Worm (Caenorhabditis elegans): Measurements from ENCODE around the gene nol-56.

Gene nol-56

DNA sequence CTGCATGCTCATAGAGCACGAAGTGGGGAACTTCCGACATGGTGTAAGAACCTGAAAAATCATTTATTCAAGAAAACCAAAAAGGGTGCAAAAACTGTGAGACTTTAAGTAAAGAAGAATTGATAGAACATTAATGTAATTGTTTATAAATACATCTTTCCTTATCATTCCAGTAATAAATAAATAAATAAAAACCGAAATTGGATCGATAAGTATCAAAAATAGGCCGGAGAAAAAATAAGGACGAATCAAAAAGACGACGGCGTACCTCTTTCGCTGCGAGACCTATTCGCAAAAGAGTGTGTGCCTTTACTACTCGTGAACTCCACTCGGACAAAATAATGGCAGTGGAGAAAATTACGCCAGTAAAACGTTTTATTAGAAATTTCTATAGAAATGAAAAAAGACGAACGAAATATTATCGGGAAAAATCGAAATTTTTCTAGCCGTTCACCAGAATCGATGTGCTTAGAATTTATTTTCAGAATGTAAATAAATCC lies at the start of gene nol-56 (continued):
- TF ChIP-seq lin-15B (tag; optimal IDR thresholded peaks at IDR 0.05) (peak; percentile 81), sptf-1 (tag; optimal IDR thresholded peaks at IDR 0.05) (no peak), lin-13 (GFP tag; optimal IDR thresholded peaks at IDR 0.05) (peak; percentile 81), ets-5 (GFP tag; IDR thresholded peaks at IDR 0.05) (no peak), pag-3 (tag; optimal IDR thresholded peaks at IDR 0.05; ENCODE audit: borderline replicate concordance, insufficient read depth) (no peak), F16B12.6 (tag; optimal IDR thresholded peaks at IDR 0.05) (peak; percentile 47), lir-3 (tag; optimal IDR thresholded peaks at IDR 0.05; ENCODE audit: poor library complexity) (peak; percentile 88), ceh-63 (GFP tag; optimal IDR thresholded peaks at IDR 0.05) (no peak), grh-1 (GFP tag; IDR thresholded peaks at IDR 0.05) (peak; percentile 70), nhr-84 (tag; optimal IDR thresholded peaks at IDR 0.05) (no peak), tlp-1 (tag; optimal IDR thresholded peaks at IDR 0.05) (no peak), efl-3 (GFP tag; optimal IDR thresholded peaks at IDR 0.05) (peak; percentile 43), irx-1 (tag; optimal IDR thresholded peaks at IDR 0.05) (peak; percentile 78), tbx-2 (tag; optimal IDR thresholded peaks at IDR 0.05) (peak; percentile 89), unc-130 (tag; optimal IDR thresholded peaks at IDR 0.05) (peak; percentile 85), elt-2 (tag; optimal IDR thresholded peaks at IDR 0.05) (peak; percentile 58), C34B4.2 (tag; optimal IDR thresholded peaks at IDR 0.05) (no peak), lin-39 (tag; optimal IDR thresholded peaks at IDR 0.05) (peak; percentile 51), nhr-85 (tag) (peak; percentile 87), C16A3.4 (tag; optimal IDR thresholded peaks at IDR 0.05) (peak; percentile 87), aha-1 (tag; optimal IDR thresholded peaks at IDR 0.05) (no peak), hlh-4 (tag; optimal IDR thresholded peaks at IDR 0.05) (no peak), vab-15 (tag; optimal IDR thresholded peaks at IDR 0.05) (no peak), unc-30 (tag; optimal IDR thresholded peaks at IDR 0.05) (no peak), xbp-1 (tag; optimal IDR thresholded peaks at IDR 0.05) (peak; percentile 92), dsc-1 (tag; optimal IDR thresholded peaks at IDR 0.05) (peak; percentile 88), mep-1 (tag; optimal IDR thresholded peaks at IDR 0.05) (peak; percentile 97), ces-1 (GFP tag; optimal IDR thresholded peaks at IDR 0.05) (no peak), C04F5.9 (tag; optimal IDR thresholded peaks at IDR 0.05) (peak; percentile 74), pqm-1 (tag; optimal IDR thresholded peaks at IDR 0.05) (no peak), elt-3 (tag; optimal IDR thresholded peaks at IDR 0.05) (peak in 2 of 6 experiments; percentile 44 to 47), unc-86 (tag; optimal IDR thresholded peaks at IDR 0.05) (peak; percentile 77)

DNA sequence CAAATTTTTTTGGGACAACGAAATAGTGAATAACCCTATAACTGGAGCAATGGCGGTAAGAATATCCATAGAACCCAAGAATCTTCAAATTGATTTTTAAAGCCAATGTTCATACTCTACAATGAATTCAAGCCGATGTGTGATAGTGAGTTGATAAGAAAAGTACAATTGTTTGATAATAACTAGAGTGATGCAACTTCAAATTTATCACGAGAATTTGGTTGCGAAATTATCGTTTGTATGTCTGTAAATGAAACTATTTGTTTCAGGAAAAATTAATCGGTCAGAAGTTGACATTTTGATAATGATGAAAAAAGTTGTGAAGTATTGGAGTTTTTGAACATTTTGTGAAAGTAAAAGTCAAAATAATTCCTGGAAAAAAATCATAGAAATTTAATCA lies 46.5 kb upstream of the nol-56 start:
- peak; percentile 16 for TF ChIP-seq nhr-71 (tag; optimal IDR thresholded peaks at IDR 0.05)
- TF ChIP-seq pqm-1 (tag; optimal IDR thresholded peaks at IDR 0.05), result peak; percentile 72
- no peak for TF ChIP-seq sptf-1 (tag; optimal IDR thresholded peaks at IDR 0.05)
- TF ChIP-seq C04F5.9 (tag; optimal IDR thresholded peaks at IDR 0.05), result no peak
- TF ChIP-seq nhr-20 (tag; optimal IDR thresholded peaks at IDR 0.05), result peak; percentile 73
- no peak for TF ChIP-seq blmp-1 (tag; optimal IDR thresholded peaks at IDR 0.05)
- no peak for TF ChIP-seq fkh-4 (tag; optimal IDR thresholded peaks at IDR 0.05; ENCODE audit: borderline replicate concordance)
- TF ChIP-seq ceh-90 (tag; optimal IDR thresholded peaks at IDR 0.05), result no peak
- no peak for TF ChIP-seq fos-1 (tag; optimal IDR thresholded peaks at IDR 0.05)
- no peak for TF ChIP-seq zip-4 (GFP tag; optimal IDR thresholded peaks at IDR 0.05)
- TF ChIP-seq elt-2 (tag; optimal IDR thresholded peaks at IDR 0.05), result peak; percentile 93
- TF ChIP-seq ceh-8 (GFP tag; optimal IDR thresholded peaks at IDR 0.05), result no peak
- TF ChIP-seq lin-35 (GFP tag; optimal IDR thresholded peaks at IDR 0.05), result peak in 1 of 2 experiments; percentile 49
- TF ChIP-seq nhr-90 (tag; optimal IDR thresholded peaks at IDR 0.05; ENCODE audit: poor library complexity), result peak; percentile 1
- TF ChIP-seq unc-86 (tag; optimal IDR thresholded peaks at IDR 0.05), result no peak
- TF ChIP-seq nhr-237 (tag; optimal IDR thresholded peaks at IDR 0.05), result no peak
